Worm (Caenorhabditis elegans) whole organism, midembryonic: ENCODE results near the gene srh-69.

Experiments
- T22C8.4 ChIP-seq: fragments of 200-800 bp; sonication (Bioruptor generic); IDR thresholded peaks from 2 replicates; pipeline ENCODE4 v1.3.6; 2022; ENCODE audit warnings: missing genetic modification characterization, missing compliant biosample characterization
- cog-1 ChIP-seq: sonication (generic microtip); optimal IDR thresholded peaks from 2 replicates; lab custom pipeline; 2016; ENCODE audit warnings: missing genetic modification characterization, missing compliant biosample characterization
- flt-1 ChIP-seq: fragments of 200-800 bp; sonication (Bioruptor generic); IDR thresholded peaks from 2 replicates; pipeline ENCODE4 v1.3.6; 2022; ENCODE audit warnings: missing genetic modification characterization, missing compliant biosample characterization
- klf-2 ChIP-seq: fragments of 200-800 bp; sonication (Bioruptor generic); conservative IDR thresholded peaks from 2 replicates; pipeline ENCODE4 v1.3.6; 2022; ENCODE audit warnings: missing genetic modification reagents, missing genetic modification characterization, missing compliant biosample characterization
- med-1 ChIP-seq: sonication (generic microtip); optimal IDR thresholded peaks from 2 replicates; lab custom pipeline; 2017; ENCODE audit warnings: missing genetic modification characterization, mild to moderate bottlenecking, missing compliant biosample characterization, antibody characterized with exemption, missing genetic modification reagents; ENCODE audit not compliant: insufficient read depth
- ref-1 ChIP-seq: fragments of 200-800 bp; sonication (Bioruptor generic); conservative IDR thresholded peaks from 2 replicates; pipeline ENCODE4 v1.3.6; 2022; ENCODE audit warnings: missing genetic modification reagents, missing genetic modification characterization, missing compliant biosample characterization
- tab-1 ChIP-seq: fragments of 200-800 bp; sonication (Bioruptor generic); IDR thresholded peaks from 2 replicates; pipeline ENCODE4 v1.3.6; 2022; ENCODE audit warnings: missing genetic modification characterization, missing compliant biosample characterization
- ztf-23 ChIP-seq: fragments of 200-800 bp; sonication (Bioruptor generic); IDR thresholded peaks from 2 replicates; pipeline ENCODE4 v1.3.6; 2022; ENCODE audit warnings: missing genetic modification reagents, missing genetic modification characterization, missing compliant biosample characterization
- ztf-29 ChIP-seq: fragments of 200-800 bp; sonication (Bioruptor generic); IDR thresholded peaks from 2 replicates; pipeline ENCODE4 v1.3.6; 2022; ENCODE audit warnings: missing genetic modification reagents, missing genetic modification characterization, missing compliant biosample characterization

DNA sequence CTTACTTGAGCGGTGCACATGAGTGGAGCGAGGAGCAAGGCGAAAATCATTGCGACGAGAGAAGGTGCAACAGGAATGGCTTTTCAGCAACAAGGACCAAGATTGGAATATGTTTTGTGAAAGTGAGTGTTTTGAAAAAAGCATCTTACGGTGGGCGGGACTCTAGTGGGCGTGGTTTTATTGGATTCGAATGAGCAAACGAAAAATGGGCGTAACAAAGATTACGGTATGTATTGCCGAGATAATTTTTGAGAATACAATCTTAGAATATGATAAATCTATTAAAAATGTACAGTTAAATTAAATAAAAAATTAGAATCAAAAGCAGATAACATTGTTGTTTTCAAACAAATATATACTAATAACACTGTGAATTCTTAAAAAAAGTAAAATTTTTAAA lies 45.7 kb upstream of the srh-69 start, which contains the start of gene F49C5.12:
- no peak for TF ChIP-seq tab-1 (GFP tag; lab: Robert Waterston, UW)
- no peak for TF ChIP-seq T22C8.4
- no peak for TF ChIP-seq cog-1
- no peak for TF ChIP-seq med-1 (GFP tag; lab: Kevin White, UChicago)
- TF ChIP-seq flt-1 (GFP tag; lab: Robert Waterston, UW) = no peak
- TF ChIP-seq ztf-23 (GFP tag; lab: Robert Waterston, UW) = no peak
- TF ChIP-seq ref-1 (GFP tag; lab: Robert Waterston, UW) = no peak
- TF ChIP-seq ztf-29 (GFP tag; lab: Robert Waterston, UW) = no peak
- no peak for TF ChIP-seq klf-2 (GFP tag; lab: Robert Waterston, UW)
